Worm (Caenorhabditis elegans): ENCODE measurements around the gene ZC196.9.

DNA sequence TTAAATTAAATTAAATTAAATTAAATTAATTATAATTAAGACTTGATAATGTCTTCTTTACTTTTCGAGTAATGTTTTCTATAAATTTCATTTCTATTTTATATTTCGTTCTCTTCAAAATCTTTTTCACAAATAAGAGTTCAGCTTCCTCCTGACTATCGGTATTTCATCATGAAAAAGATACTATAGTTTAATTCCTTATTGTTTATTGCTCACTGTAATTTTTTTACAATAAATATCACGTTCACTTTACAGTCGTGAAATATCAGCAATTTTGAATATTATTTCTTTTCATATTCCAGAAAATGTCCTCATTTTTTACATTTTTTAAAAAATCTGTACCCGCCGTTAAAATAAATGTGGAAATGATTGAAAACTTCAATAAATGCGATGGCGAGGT, 9.4 kb upstream of the ZC196.9 start, which contains the start of gene ZC196.3:
- TF ChIP-seq aly-2 (tag; optimal IDR thresholded peaks at IDR 0.05) (no peak), C04F5.9 (tag; optimal IDR thresholded peaks at IDR 0.05) (no peak), ceh-82 (tag; optimal IDR thresholded peaks at IDR 0.05) (no peak), pax-3 (tag; optimal IDR thresholded peaks at IDR 0.05) (no peak), zip-4 (GFP tag; optimal IDR thresholded peaks at IDR 0.05) (no peak), unc-130 (tag; optimal IDR thresholded peaks at IDR 0.05) (no peak), ama-1 (optimal IDR thresholded peaks at IDR 0.05) (no peak), skn-1 (tag; optimal IDR thresholded peaks at IDR 0.05) (no peak), ces-1 (GFP tag; optimal IDR thresholded peaks at IDR 0.05) (no peak), pqm-1 (tag; optimal IDR thresholded peaks at IDR 0.05) (no peak), zag-1 (tag; optimal IDR thresholded peaks at IDR 0.05) (no peak)

Measured in whole organism, L1 larva.